Worm (Caenorhabditis elegans): ENCODE data around the gene F23B12.4.
A peak's percentile ranks its signal among the peaks of the same experiment; 100 is the strongest.

- no peak for TF ChIP-seq aly-2 (tag; optimal IDR thresholded peaks at IDR 0.05)
- TF ChIP-seq zfp-3 (GFP tag; conservative IDR thresholded peaks at IDR 0.05) = no peak
- no peak for TF ChIP-seq snpc-4 (tag; optimal IDR thresholded peaks at IDR 0.05)
- no peak for TF ChIP-seq egl-43 (GFP tag; IDR thresholded peaks at IDR 0.05)
- no peak for TF ChIP-seq lin-15B (tag; optimal IDR thresholded peaks at IDR 0.05)
- TF ChIP-seq T26A8.4 (GFP tag; IDR thresholded peaks at IDR 0.05) = peak; percentile 60
- no peak for TF ChIP-seq snpc-1.2 (GFP tag; IDR thresholded peaks at IDR 0.05)
- peak; percentile 50 for TF ChIP-seq nhr-28 (tag; optimal IDR thresholded peaks at IDR 0.05)
- peak; percentile 49 for TF ChIP-seq ama-1 (optimal IDR thresholded peaks at IDR 0.05)
These were observed 25.9 kb upstream of the F23B12.4 start, which contains the start of the genes nxf-1 and C15H11.11 for ce11 chrV:14414964-14415564.
